Worm (Caenorhabditis elegans) whole organism, L1 larva: ENCODE data around the gene gpa-4.

Source experiments
- C16A3.4 ChIP-seq: fragments of 150-350 bp; optimal IDR thresholded peaks from 2 replicates; lab custom pipeline; 2014; ENCODE audit warnings: missing biosample characterization, missing genetic modification characterization
- C34B4.2 ChIP-seq: sonication (generic microtip); optimal IDR thresholded peaks from 2 replicates; lab custom pipeline; 2017; ENCODE audit warnings: mild to moderate bottlenecking, missing genetic modification characterization, missing compliant biosample characterization
- F16B12.6 ChIP-seq: fragments of 150-350 bp; optimal IDR thresholded peaks from 2 replicates; lab custom pipeline; 2014; ENCODE audit warnings: missing biosample characterization, missing genetic modification characterization
- alr-1 ChIP-seq: fragments of 200-800 bp; sonication (Bioruptor generic); optimal IDR thresholded peaks from 2 replicates; lab custom pipeline; 2018; ENCODE audit warnings: borderline replicate concordance, mild to moderate bottlenecking, missing genetic modification characterization, missing compliant biosample characterization
- ama-1 ChIP-seq: fragments of 150-350 bp; optimal IDR thresholded peaks from 2 replicates; lab custom pipeline; 2014
- ceh-63 ChIP-seq: fragments of 200-800 bp; sonication (Bioruptor generic); optimal IDR thresholded peaks from 2 replicates; lab custom pipeline; 2018; ENCODE audit warnings: mild to moderate bottlenecking, missing genetic modification characterization, missing compliant biosample characterization
- ceh-82 ChIP-seq, 3 experiments: fragments of 150-350 bp in 1 of 3; sonication (generic microtip) in 2 of 3; optimal IDR thresholded peaks; 2 replicates each; lab custom pipeline; 2014 to 2017; ENCODE audit warnings: missing biosample characterization in 3 of 3, missing genetic modification characterization in 3 of 3
- ceh-88 ChIP-seq: fragments of 200-800 bp; sonication (Bioruptor generic); IDR thresholded peaks from 2 replicates; pipeline ENCODE4 v1.3.6; 2022; ENCODE audit warnings: missing genetic modification characterization, missing compliant biosample characterization
- ces-1 ChIP-seq: fragments of 150-350 bp; optimal IDR thresholded peaks from 2 replicates; lab custom pipeline; 2014; ENCODE audit warnings: missing biosample characterization, missing genetic modification reagents, missing genetic modification characterization
- dpl-1 ChIP-seq, 3 experiments: fragments of 150-350 bp in 2 of 3; sonication (generic microtip) in 1 of 3; optimal IDR thresholded peaks; 2 replicates each; lab custom pipeline; 2014 to 2017; ENCODE audit warnings: missing biosample characterization in 3 of 3, missing genetic modification characterization in 3 of 3, missing genetic modification reagents in 3 of 3
- efl-1 ChIP-seq, 4 experiments: fragments of 150-350 bp; optimal IDR thresholded peaks in 3 of 4; peaks in 1 of 4; 1 replicate in 1 of 4; 2 replicates in 3 of 4; lab custom pipeline; 2014; ENCODE audit warnings: missing biosample characterization in 2 of 4, missing genetic modification characterization in 2 of 4, missing genetic modification reagents in 2 of 4
- egl-27 ChIP-seq, 2 experiments: fragments of 150-350 bp in 1 of 2; sonication (generic microtip); optimal IDR thresholded peaks; 3 replicates each; lab custom pipeline; 2017 to 2018; ENCODE audit warnings: missing biosample characterization in 2 of 2, missing genetic modification characterization in 2 of 2, missing genetic modification reagents in 2 of 2
- elt-2 ChIP-seq: sonication (generic microtip); optimal IDR thresholded peaks from 2 replicates; lab custom pipeline; 2016; ENCODE audit warnings: missing genetic modification characterization, mild to moderate bottlenecking, inconsistent platforms, missing compliant biosample characterization, missing genetic modification reagents
- elt-3 ChIP-seq, 6 experiments: fragments of 150-350 bp in 1 of 6; sonication (generic microtip); optimal IDR thresholded peaks; 2 replicates each; lab custom pipeline; 2017 to 2018; ENCODE audit warnings: missing biosample characterization in 6 of 6, missing genetic modification characterization in 6 of 6, inconsistent platforms in 1 of 6
- ets-5 ChIP-seq: fragments of 200-800 bp; sonication (Bioruptor generic); IDR thresholded peaks from 2 replicates; pipeline ENCODE4 v1.3.6; 2022; ENCODE audit warnings: missing genetic modification characterization, missing compliant biosample characterization
- fkh-8 ChIP-seq: sonication (generic microtip); optimal IDR thresholded peaks from 2 replicates; lab custom pipeline; 2016; ENCODE audit warnings: mild to moderate bottlenecking, missing genetic modification characterization, missing compliant biosample characterization
- grh-1 ChIP-seq: fragments of 200-800 bp; sonication (Bioruptor generic); IDR thresholded peaks from 2 replicates; pipeline ENCODE4 v1.3.6; 2022; ENCODE audit warnings: missing genetic modification reagents, missing genetic modification characterization, missing compliant biosample characterization
- hlh-17 ChIP-seq: fragments of 200-800 bp; sonication (Bioruptor generic); optimal IDR thresholded peaks from 2 replicates; lab custom pipeline; 2018; ENCODE audit warnings: missing genetic modification characterization, mild to moderate bottlenecking, missing compliant biosample characterization, moderate library complexity, borderline replicate concordance
- isw-1 ChIP-seq: fragments of 200-800 bp; sonication (Bioruptor generic); IDR thresholded peaks from 2 replicates; pipeline ENCODE4 v1.3.6; 2022; ENCODE audit warnings: missing genetic modification characterization, missing compliant biosample characterization
- jun-1 ChIP-seq: fragments of 150-350 bp; optimal IDR thresholded peaks from 2 replicates; lab custom pipeline; 2014; ENCODE audit warnings: missing biosample characterization, missing genetic modification reagents, missing genetic modification characterization
- lin-13 ChIP-seq: fragments of 150-350 bp; optimal IDR thresholded peaks from 2 replicates; lab custom pipeline; 2014; ENCODE audit warnings: missing biosample characterization, missing genetic modification reagents, missing genetic modification characterization
- lin-15B ChIP-seq: fragments of 150-350 bp; sonication (generic microtip); optimal IDR thresholded peaks from 3 replicates; lab custom pipeline; 2014; ENCODE audit warnings: missing biosample characterization, missing genetic modification characterization
- mab-9 ChIP-seq: fragments of 200-800 bp; sonication (Bioruptor generic); IDR thresholded peaks from 2 replicates; pipeline ENCODE4 v1.3.6; 2022; ENCODE audit warnings: missing genetic modification reagents, missing genetic modification characterization, missing compliant biosample characterization
- mdl-1 ChIP-seq, 2 experiments: fragments of 150-350 bp; optimal IDR thresholded peaks; 2 replicates each; lab custom pipeline; 2014 to 2017; ENCODE audit warnings: missing biosample characterization in 2 of 2, missing genetic modification characterization in 2 of 2, inconsistent platforms in 1 of 2
- mef-2 ChIP-seq: fragments of 150-350 bp; optimal IDR thresholded peaks from 2 replicates; lab custom pipeline; 2014; ENCODE audit warnings: missing biosample characterization, missing genetic modification characterization
- mep-1 ChIP-seq: fragments of 150-350 bp; optimal IDR thresholded peaks from 2 replicates; lab custom pipeline; 2014; ENCODE audit warnings: missing biosample characterization, missing genetic modification characterization
- nhr-11 ChIP-seq: fragments of 150-350 bp; optimal IDR thresholded peaks from 2 replicates; lab custom pipeline; 2014; ENCODE audit warnings: missing biosample characterization, missing genetic modification characterization
- nhr-12 ChIP-seq: sonication (generic microtip); optimal IDR thresholded peaks from 2 replicates; lab custom pipeline; 2017; ENCODE audit warnings: missing biosample characterization, missing genetic modification characterization
- nhr-237 ChIP-seq: fragments of 150-350 bp; optimal IDR thresholded peaks from 2 replicates; lab custom pipeline; 2014; ENCODE audit warnings: missing biosample characterization, missing genetic modification characterization
- nhr-47 ChIP-seq: sonication (generic microtip); optimal IDR thresholded peaks from 2 replicates; lab custom pipeline; 2016; ENCODE audit warnings: mild to moderate bottlenecking, missing genetic modification characterization, moderate library complexity, missing compliant biosample characterization
- nhr-76 ChIP-seq: sonication (generic microtip); optimal IDR thresholded peaks from 2 replicates; lab custom pipeline; 2017; ENCODE audit warnings: missing biosample characterization, missing genetic modification characterization
- nhr-77 ChIP-seq: fragments of 150-350 bp; optimal IDR thresholded peaks from 2 replicates; lab custom pipeline; 2014; ENCODE audit warnings: missing biosample characterization, missing genetic modification characterization
- nhr-84 ChIP-seq: sonication (generic microtip); optimal IDR thresholded peaks from 2 replicates; lab custom pipeline; 2017; ENCODE audit warnings: missing biosample characterization, missing genetic modification characterization
- nhr-85 ChIP-seq: sonication (generic microtip); peaks from one replicate; lab custom pipeline; 2016; ENCODE audit warnings: missing genetic modification characterization, inconsistent platforms, missing compliant biosample characterization
- pag-3 ChIP-seq: sonication (generic microtip); optimal IDR thresholded peaks from 2 replicates; lab custom pipeline; 2017; ENCODE audit warnings: missing genetic modification characterization, mild to moderate bottlenecking, missing compliant biosample characterization, antibody characterized with exemption, borderline replicate concordance; ENCODE audit not compliant: insufficient read depth
- snpc-4 ChIP-seq: fragments of 150-350 bp; optimal IDR thresholded peaks from 2 replicates; lab custom pipeline; 2014; ENCODE audit warnings: missing biosample characterization, missing genetic modification characterization
- snu-23 ChIP-seq: sonication (generic microtip); optimal IDR thresholded peaks from 2 replicates; lab custom pipeline; 2016; ENCODE audit warnings: missing genetic modification characterization, missing compliant biosample characterization
- sox-4 ChIP-seq: sonication (generic microtip); optimal IDR thresholded peaks from 2 replicates; lab custom pipeline; 2016; ENCODE audit warnings: missing genetic modification characterization, missing compliant biosample characterization
- sptf-1 ChIP-seq: fragments of 150-350 bp; optimal IDR thresholded peaks from 2 replicates; lab custom pipeline; 2014; ENCODE audit warnings: missing biosample characterization, missing genetic modification characterization
- sup-37 ChIP-seq: fragments of 200-800 bp; sonication (Bioruptor generic); optimal IDR thresholded peaks from 2 replicates; lab custom pipeline; 2018; ENCODE audit warnings: mild to moderate bottlenecking, missing genetic modification characterization, missing compliant biosample characterization
- tbx-2 ChIP-seq: sonication (generic microtip); optimal IDR thresholded peaks from 2 replicates; lab custom pipeline; 2016; ENCODE audit warnings: missing genetic modification characterization, missing compliant biosample characterization
- tlp-1 ChIP-seq: fragments of 150-350 bp; optimal IDR thresholded peaks from 2 replicates; lab custom pipeline; 2014; ENCODE audit warnings: missing biosample characterization, missing genetic modification characterization
- unc-130 ChIP-seq: fragments of 150-350 bp; optimal IDR thresholded peaks from 2 replicates; lab custom pipeline; 2017; ENCODE audit warnings: missing biosample characterization, missing genetic modification characterization, inconsistent platforms
- unc-30 ChIP-seq: sonication (generic microtip); optimal IDR thresholded peaks from 2 replicates; lab custom pipeline; 2017; ENCODE audit warnings: missing biosample characterization, missing genetic modification characterization
- unc-62 ChIP-seq: fragments of 150-350 bp; optimal IDR thresholded peaks from 2 replicates; lab custom pipeline; 2014; ENCODE audit warnings: missing biosample characterization, missing genetic modification reagents, missing genetic modification characterization
- unc-86 ChIP-seq: sonication (generic microtip); optimal IDR thresholded peaks from 2 replicates; lab custom pipeline; 2016; ENCODE audit warnings: missing genetic modification characterization, missing compliant biosample characterization
- unc-98 ChIP-seq: fragments of 200-800 bp; sonication (Bioruptor generic); IDR thresholded peaks from 2 replicates; pipeline ENCODE4 v1.3.6; 2022; ENCODE audit warnings: missing genetic modification characterization, missing compliant biosample characterization
- xbp-1 ChIP-seq: sonication (generic microtip); optimal IDR thresholded peaks from 2 replicates; lab custom pipeline; 2016; ENCODE audit warnings: missing genetic modification characterization, missing compliant biosample characterization
- zag-1 ChIP-seq: fragments of 150-350 bp; optimal IDR thresholded peaks from 2 replicates; lab custom pipeline; 2014; ENCODE audit warnings: missing biosample characterization, missing genetic modification characterization

gpa-4 gene

ce11 chrIV:409935-410334, 8.4 kb downstream of the gpa-4 start, which contains the start of gene kgb-1:
Gene kgb-1, minus strand, starts transcription at chrIV:410035.
- TF ChIP-seq tlp-1 (tag; lab: Kevin White, UChicago) (no peak), nhr-77 (tag; lab: Kevin White, UChicago) (no peak), mdl-1 (tag; optimal IDR thresholded peaks at IDR 0.05; lab: Kevin White, UChicago) (no peak), ceh-82 (tag; optimal IDR thresholded peaks at IDR 0.05; lab: Kevin White, UChicago) (no peak), sup-37 (no peak), pag-3 (tag; lab: Kevin White, UChicago) (no peak), grh-1 (no peak)
- TF ChIP-seq, all 84 proteins: peak for 0

- TF ChIP-seq nhr-77 (tag; lab: Kevin White, UChicago) (peak; percentile 55), dpl-1 (GFP tag; optimal IDR thresholded peaks at IDR 0.05; lab: Kevin White, UChicago) (peak; percentile 38 to 42 (median 42)), ceh-82 (tag; optimal IDR thresholded peaks at IDR 0.05; lab: Kevin White, UChicago) (peak; percentile 3 to 70 (median 64)), unc-62 (GFP tag; lab: Kevin White, UChicago) (no peak), mep-1 (peak; percentile 86), snpc-4 (tag; lab: Kevin White, UChicago) (no peak), mdl-1 (tag; optimal IDR thresholded peaks at IDR 0.05; lab: Kevin White, UChicago) (peak in 1 of 2 experiments; percentile 50), pag-3 (tag; lab: Kevin White, UChicago) (no peak), nhr-12 (tag; lab: Kevin White, UChicago) (no peak), hlh-17 (GFP tag; lab: Kevin White, UChicago) (no peak), unc-130 (tag; lab: Kevin White, UChicago) (peak; percentile 77), sptf-1 (no peak), mef-2 (tag; lab: Kevin White, UChicago) (peak; percentile 23), ceh-63 (GFP tag; lab: Kevin White, UChicago) (no peak), nhr-11 (tag; lab: Kevin White, UChicago) (no peak), sup-37 (no peak), nhr-47 (peak; percentile 81), F16B12.6 (tag; lab: Kevin White, UChicago) (peak; percentile 25), alr-1 (no peak), jun-1 (tag; lab: Kevin White, UChicago) (peak; percentile 63), elt-2 (peak; percentile 66), sox-4 (tag; lab: Kevin White, UChicago) (peak; percentile 55), isw-1 (peak; percentile 47), efl-1 (optimal IDR thresholded peaks at IDR 0.05; lab: Kevin White, UChicago) (peak; percentile 76 to 84), efl-1 (GFP tag; optimal IDR thresholded peaks at IDR 0.05 in 1 of 2; lab: Kevin White, UChicago) (peak; percentile 41 to 92), fkh-8 (peak; percentile 83), ceh-88 (no peak; the same call in 1 of the 2 replicates), mab-9 (GFP tag; lab: Robert Waterston, UW) (no peak), nhr-85 (tag; lab: Kevin White, UChicago) (peak; percentile 78), unc-98 (GFP tag; lab: Robert Waterston, UW) (peak; percentile 71), egl-27 (tag; optimal IDR thresholded peaks at IDR 0.05; lab: Kevin White, UChicago) (peak in 1 of 2 experiments; percentile 50), snu-23 (GFP tag; lab: Kevin White, UChicago) (peak; percentile 91), xbp-1 (tag; lab: Kevin White, UChicago) (peak; percentile 69), lin-13 (GFP tag; lab: Kevin White, UChicago) (peak; percentile 69), ets-5 (no peak), lin-15B (tag; lab: Kevin White, UChicago) (peak; percentile 17), nhr-76 (tag; lab: Kevin White, UChicago) (no peak), elt-3 (tag; optimal IDR thresholded peaks at IDR 0.05; lab: Kevin White, UChicago) (no peak), nhr-84 (tag; lab: Kevin White, UChicago) (no peak), unc-86 (tag; lab: Kevin White, UChicago) (peak; percentile 51), ces-1 (GFP tag; lab: Kevin White, UChicago) (no peak), zag-1 (tag; lab: Kevin White, UChicago) (no peak), C16A3.4 (tag; lab: Kevin White, UChicago) (peak; percentile 85), tbx-2 (tag; lab: Kevin White, UChicago) (peak; percentile 82), unc-30 (tag; lab: Kevin White, UChicago) (no peak), nhr-237 (peak; percentile 42), C34B4.2 (tag; lab: Kevin White, UChicago) (no peak), ama-1 (no peak)
These were observed 9.0 kb downstream of the gpa-4 start, which contains the start of gene T07A9.12 for ce11 chrIV:410420-410891. Gene T07A9.12, plus strand, starts transcription at chrIV:410867.
